Worm (Caenorhabditis elegans) whole organism, early embryonic: ENCODE measurements around the gene rmd-3.

ENCODE experiments used
- B0310.2 ChIP-seq: sonication (generic microtip); optimal IDR thresholded peaks from 2 replicates; lab custom pipeline; 2016; ENCODE audit warnings: mild to moderate bottlenecking, missing genetic modification characterization, missing compliant biosample characterization
- F13C5.2 ChIP-seq: sonication (generic microtip); optimal IDR thresholded peaks from 2 replicates; lab custom pipeline; 2017; ENCODE audit warnings: mild to moderate bottlenecking, missing genetic modification characterization, inconsistent platforms, missing compliant biosample characterization
- aly-1 ChIP-seq: sonication (generic microtip); optimal IDR thresholded peaks from 2 replicates; lab custom pipeline; 2016; ENCODE audit warnings: missing genetic modification characterization, missing compliant biosample characterization
- ama-1 ChIP-seq: fragments of 150-350 bp; optimal IDR thresholded peaks from 2 replicates; lab custom pipeline; 2014
- ceh-13 ChIP-seq: fragments of 200-800 bp; sonication (Bioruptor generic); optimal IDR thresholded peaks from 2 replicates; lab custom pipeline; 2018; ENCODE audit warnings: mild to moderate bottlenecking, missing genetic modification characterization, missing compliant biosample characterization
- ceh-36 ChIP-seq: sonication (generic microtip); optimal IDR thresholded peaks from 2 replicates; lab custom pipeline; 2016; ENCODE audit warnings: missing genetic modification characterization, inconsistent platforms, missing compliant biosample characterization
- ets-7 ChIP-seq: sonication (generic microtip); optimal IDR thresholded peaks from 2 replicates; lab custom pipeline; 2016; ENCODE audit warnings: missing genotype, missing genetic modification characterization, missing compliant biosample characterization
- flt-1 ChIP-seq: fragments of 200-800 bp; sonication (Bioruptor generic); IDR thresholded peaks from 2 replicates; pipeline ENCODE4 v1.3.6; 2022; ENCODE audit warnings: missing genetic modification characterization, missing compliant biosample characterization
- hmbx-1 ChIP-seq: sonication (generic microtip); optimal IDR thresholded peaks from 2 replicates; lab custom pipeline; 2016; ENCODE audit warnings: mild to moderate bottlenecking, missing genetic modification characterization, missing compliant biosample characterization
- hmg-4 ChIP-seq: fragments of 200-800 bp; sonication (Bioruptor generic); optimal IDR thresholded peaks from 2 replicates; lab custom pipeline; 2018; ENCODE audit warnings: mild to moderate bottlenecking, missing genetic modification characterization, missing compliant biosample characterization
- hnd-1 ChIP-seq: sonication (generic microtip); optimal IDR thresholded peaks from 2 replicates; lab custom pipeline; 2016; ENCODE audit warnings: missing genetic modification characterization, missing compliant biosample characterization
- pes-1 ChIP-seq: fragments of 200-800 bp; sonication (Bioruptor generic); IDR thresholded peaks from 2 replicates; pipeline ENCODE4 v1.3.6; 2022; ENCODE audit warnings: missing genetic modification reagents, missing genetic modification characterization, missing compliant biosample characterization
- scrt-1 ChIP-seq: fragments of 200-800 bp; sonication (Bioruptor generic); IDR thresholded peaks from 2 replicates; pipeline ENCODE4 v1.3.6; 2022; ENCODE audit warnings: missing genetic modification characterization, missing compliant biosample characterization
- sea-1 ChIP-seq: fragments of 200-800 bp; sonication (Bioruptor generic); conservative IDR thresholded peaks from 2 replicates; pipeline ENCODE4 v1.3.6; 2022; ENCODE audit warnings: missing genetic modification characterization, missing compliant biosample characterization
- tbx-11 ChIP-seq: fragments of 200-800 bp; sonication (Bioruptor generic); IDR thresholded peaks from 2 replicates; pipeline ENCODE4 v1.3.6; 2022; ENCODE audit warnings: missing genetic modification characterization, missing compliant biosample characterization
- tbx-37 ChIP-seq: fragments of 200-800 bp; sonication (Bioruptor generic); conservative IDR thresholded peaks from 2 replicates; pipeline ENCODE4 v1.3.6; 2022; ENCODE audit warnings: missing genetic modification reagents, missing genetic modification characterization, missing compliant biosample characterization
- tra-4 ChIP-seq: sonication (generic microtip); optimal IDR thresholded peaks from 2 replicates; lab custom pipeline; 2017; ENCODE audit warnings: missing genetic modification characterization, missing compliant biosample characterization

The rmd-3 gene

ce11 chrII:11361751-11362150 lies 22.3 kb upstream of the rmd-3 start:
- no peak for TF ChIP-seq tbx-37
- TF ChIP-seq sea-1 (GFP tag; lab: Robert Waterston, UW) = no peak

- TF ChIP-seq hmbx-1 (tag; lab: Kevin White, UChicago) (no peak), F13C5.2 (tag; lab: Kevin White, UChicago) (no peak), hnd-1 (no peak), flt-1 (GFP tag; lab: Robert Waterston, UW) (no peak), tbx-11 (GFP tag; lab: Robert Waterston, UW) (no peak), ets-7 (tag; lab: Kevin White, UChicago) (no peak), tra-4 (tag; lab: Kevin White, UChicago) (no peak), pes-1 (no peak), hmg-4 (GFP tag; lab: Kevin White, UChicago) (no peak)
Observed at ce11 chrII:11353471-11353870, 14.1 kb upstream of the rmd-3 start.

- no peak for TF ChIP-seq tbx-11 (GFP tag; lab: Robert Waterston, UW)
- TF ChIP-seq B0310.2 (tag; lab: Kevin White, UChicago) = no peak
Observed at ce11 chrII:11351599-11351998, 12.2 kb upstream of the rmd-3 start, which contains the start of gene clh-2. Gene clh-2 (plus strand): TSS chrII:11351899.

- TF ChIP-seq pes-1 (no peak), hmbx-1 (tag; lab: Kevin White, UChicago) (no peak), tra-4 (tag; lab: Kevin White, UChicago) (no peak), hmg-4 (GFP tag; lab: Kevin White, UChicago) (no peak), ets-7 (tag; lab: Kevin White, UChicago) (no peak), scrt-1 (no peak), hnd-1 (no peak), B0310.2 (tag; lab: Kevin White, UChicago) (no peak), ceh-36 (no peak), aly-1 (tag; lab: Kevin White, UChicago) (no peak), ama-1 (lab: Kevin White, UChicago) (no peak), tbx-37 (no peak), ceh-13 (GFP tag; lab: Kevin White, UChicago) (no peak), sea-1 (GFP tag; lab: Robert Waterston, UW) (no peak), F13C5.2 (tag; lab: Kevin White, UChicago) (no peak), flt-1 (GFP tag; lab: Robert Waterston, UW) (no peak), tbx-11 (GFP tag; lab: Robert Waterston, UW) (no peak)
Observed at ce11 chrII:11349892-11350291, 10.5 kb upstream of the rmd-3 start, which contains the start of gene dph-5. Gene dph-5 (plus strand): TSS chrII:11350192.

- TF ChIP-seq F13C5.2 (tag; lab: Kevin White, UChicago) (peak; percentile 45), ceh-36 (no peak)
Observed at ce11 chrII:11347878-11348556, 8.6 kb upstream of the rmd-3 start, which contains the start of the genes B0491.6 and pigm-1. Gene B0491.6 (minus strand): TSS chrII:11348343. Gene pigm-1 (plus strand): TSS chrII:11348445.

ce11 chrII:11345570-11346029 lies 6.2 kb upstream of the rmd-3 start, which contains the start of gene nduf-11:
Gene nduf-11 (minus strand): TSS chrII:11345620.
- peak; percentile 20; the same call in 1 of the 2 replicates for TF ChIP-seq scrt-1
- peak; percentile 22 for TF ChIP-seq hnd-1
- no peak for TF ChIP-seq ama-1 (lab: Kevin White, UChicago)
- TF ChIP-seq sea-1 (GFP tag; lab: Robert Waterston, UW) = 0 out of 2 replicates have a peak, but pooled peaks have one; percentile 45
- peak; percentile 40; the same call in 1 of the 2 replicates for TF ChIP-seq flt-1 (GFP tag; lab: Robert Waterston, UW)
- peak; percentile 53 for TF ChIP-seq ceh-36
- peak; percentile 65 for TF ChIP-seq pes-1
- no peak for TF ChIP-seq B0310.2 (tag; lab: Kevin White, UChicago)
- TF ChIP-seq F13C5.2 (tag; lab: Kevin White, UChicago) = peak; percentile 63
- TF ChIP-seq ets-7 (tag; lab: Kevin White, UChicago) = no peak

- no peak for TF ChIP-seq tra-4 (tag; lab: Kevin White, UChicago)
- TF ChIP-seq ceh-36 = no peak
- TF ChIP-seq flt-1 (GFP tag; lab: Robert Waterston, UW) = no peak
- no peak for TF ChIP-seq ceh-13 (GFP tag; lab: Kevin White, UChicago)
- no peak for TF ChIP-seq ets-7 (tag; lab: Kevin White, UChicago)
- TF ChIP-seq B0310.2 (tag; lab: Kevin White, UChicago) = no peak
- TF ChIP-seq hmg-4 (GFP tag; lab: Kevin White, UChicago) = no peak
- TF ChIP-seq aly-1 (tag; lab: Kevin White, UChicago) = no peak
- no peak for TF ChIP-seq scrt-1
- no peak for TF ChIP-seq tbx-37
- no peak for TF ChIP-seq ama-1 (lab: Kevin White, UChicago)
- TF ChIP-seq tbx-11 (GFP tag; lab: Robert Waterston, UW) = no peak
Observed at ce11 chrII:11344554-11344953, 5.1 kb upstream of the rmd-3 start.

ce11 chrII:11343300-11343869 lies 4.0 kb upstream of the rmd-3 start, which contains the start of gene lgc-20:
Gene lgc-20 (minus strand): TSS chrII:11343610.
- no peak for TF ChIP-seq pes-1
- TF ChIP-seq tra-4 (tag; lab: Kevin White, UChicago) = no peak
- no peak for TF ChIP-seq hmbx-1 (tag; lab: Kevin White, UChicago)
- no peak for TF ChIP-seq tbx-37
- no peak for TF ChIP-seq tbx-11 (GFP tag; lab: Robert Waterston, UW)
- TF ChIP-seq ama-1 (lab: Kevin White, UChicago) = no peak
- TF ChIP-seq scrt-1 = no peak
- TF ChIP-seq ceh-13 (GFP tag; lab: Kevin White, UChicago) = no peak
- TF ChIP-seq sea-1 (GFP tag; lab: Robert Waterston, UW) = no peak
- no peak for TF ChIP-seq flt-1 (GFP tag; lab: Robert Waterston, UW)
- TF ChIP-seq F13C5.2 (tag; lab: Kevin White, UChicago) = no peak
- no peak for TF ChIP-seq B0310.2 (tag; lab: Kevin White, UChicago)
- no peak for TF ChIP-seq aly-1 (tag; lab: Kevin White, UChicago)
